Fruit fly (Drosophila melanogaster) whole organism, prepupa: ENCODE measurements around the gene CG14007.
A peak's percentile ranks its signal among the peaks of the same experiment; 100 is the strongest.

Experiments
- CG10631 ChIP-seq: fragments of 200-800 bp; sonication (Bioruptor generic); optimal IDR thresholded peaks from 2 replicates; lab custom pipeline; 2016; ENCODE audit warnings: missing biosample characterization, missing genetic modification characterization
- CG10669 ChIP-seq: fragments of 200-800 bp; sonication (Bioruptor generic); optimal IDR thresholded peaks from 3 replicates; lab custom pipeline; 2018; ENCODE audit warnings: missing biosample characterization, mild to moderate bottlenecking, missing genetic modification characterization, moderate library complexity
- CG11294 ChIP-seq: fragments of 200-800 bp; sonication (Bioruptor generic); IDR thresholded peaks from 2 replicates; pipeline ENCODE4 v1.3.6; 2022; ENCODE audit warnings: missing biosample characterization, missing genetic modification characterization
- CG11762 ChIP-seq: fragments of 200-800 bp; sonication (Bioruptor generic); optimal IDR thresholded peaks from 3 replicates; lab custom pipeline; 2016; ENCODE audit warnings: missing biosample characterization, missing genetic modification characterization; ENCODE audit not compliant: insufficient read depth
- CG1621 ChIP-seq: fragments of 200-800 bp; sonication (Bioruptor generic); optimal IDR thresholded peaks from 3 replicates; lab custom pipeline; 2018; ENCODE audit warnings: missing biosample characterization, mild to moderate bottlenecking, missing genetic modification characterization
- CG16779 ChIP-seq: fragments of 200-800 bp; sonication (Bioruptor generic); optimal IDR thresholded peaks from 3 replicates; lab custom pipeline; 2017; ENCODE audit warnings: missing biosample characterization, mild to moderate bottlenecking, missing genetic modification characterization
- CG3032 ChIP-seq: fragments of 200-800 bp; optimal IDR thresholded peaks from 2 replicates; lab custom pipeline; 2019; ENCODE audit warnings: missing biosample characterization, mild to moderate bottlenecking, missing genetic modification characterization, moderate library complexity
- CG31627 ChIP-seq: fragments of 200-800 bp; sonication (Bioruptor generic); optimal IDR thresholded peaks from 3 replicates; lab custom pipeline; 2016; ENCODE audit warnings: missing biosample characterization, missing genetic modification characterization
- CG32006 ChIP-seq: fragments of 200-800 bp; sonication (Bioruptor generic); optimal IDR thresholded peaks from 3 replicates; lab custom pipeline; 2017; ENCODE audit warnings: missing biosample characterization, mild to moderate bottlenecking, missing genetic modification characterization
- CG3919 ChIP-seq: fragments of 200-800 bp; sonication (Bioruptor generic); optimal IDR thresholded peaks from 3 replicates; lab custom pipeline; 2016; ENCODE audit warnings: missing biosample characterization, missing genetic modification characterization
- CG4318 ChIP-seq: fragments of 200-800 bp; sonication (Bioruptor generic); optimal IDR thresholded peaks from 3 replicates; lab custom pipeline; 2017; ENCODE audit warnings: missing biosample characterization, mild to moderate bottlenecking, missing genetic modification characterization
- CG6163 ChIP-seq: fragments of 200-800 bp; sonication (Bioruptor generic); IDR thresholded peaks from 3 replicates; pipeline ENCODE4 v1.3.6; 2022; ENCODE audit warnings: missing biosample characterization, missing genetic modification characterization
- CG6276 ChIP-seq: fragments of 200-800 bp; sonication (Bioruptor generic); optimal IDR thresholded peaks from 2 replicates; lab custom pipeline; 2017; ENCODE audit warnings: missing biosample characterization, mild to moderate bottlenecking, missing genetic modification characterization
- CG6792 ChIP-seq: fragments of 200-800 bp; sonication (Bioruptor generic); optimal IDR thresholded peaks from 3 replicates; lab custom pipeline; 2016; ENCODE audit warnings: missing biosample characterization, missing genetic modification characterization
- CG6808 ChIP-seq: fragments of 200-800 bp; sonication (Bioruptor generic); optimal IDR thresholded peaks from 3 replicates; lab custom pipeline; 2017; ENCODE audit warnings: missing biosample characterization, missing genetic modification characterization, mild to moderate bottlenecking, moderate library complexity, missing genetic modification reagents
- CG6854 ChIP-seq: fragments of 200-800 bp; sonication (Bioruptor generic); optimal IDR thresholded peaks from 2 replicates; lab custom pipeline; 2017; ENCODE audit warnings: missing biosample characterization, mild to moderate bottlenecking, missing genetic modification characterization
- CG7368 ChIP-seq: fragments of 200-800 bp; sonication (Bioruptor generic); optimal IDR thresholded peaks from 3 replicates; lab custom pipeline; 2016; ENCODE audit warnings: missing biosample characterization, missing genetic modification characterization
- CG8119 ChIP-seq: fragments of 200-800 bp; sonication (Bioruptor generic); IDR thresholded peaks from 3 replicates; pipeline ENCODE4 v1.3.6; 2022; ENCODE audit warnings: missing biosample characterization, missing genetic modification characterization
- CG8319 ChIP-seq: fragments of 200-800 bp; sonication (Bioruptor generic); optimal IDR thresholded peaks from 3 replicates; lab custom pipeline; 2016; ENCODE audit warnings: missing biosample characterization, missing genetic modification characterization
- CG8632 ChIP-seq: fragments of 200-800 bp; sonication (Bioruptor generic); optimal IDR thresholded peaks from 3 replicates; lab custom pipeline; 2016; ENCODE audit warnings: missing biosample characterization, missing genetic modification characterization
- CG9139 ChIP-seq: fragments of 200-800 bp; sonication (Bioruptor generic); optimal IDR thresholded peaks from 3 replicates; lab custom pipeline; 2017; ENCODE audit warnings: missing biosample characterization, mild to moderate bottlenecking, missing genetic modification characterization
- Eip75B ChIP-seq: fragments of 200-800 bp; sonication (Bioruptor generic); optimal IDR thresholded peaks from 3 replicates; lab custom pipeline; 2016; ENCODE audit warnings: missing biosample characterization, missing genetic modification characterization
- Eip78C ChIP-seq: fragments of 200-800 bp; sonication (Bioruptor generic); peaks from one replicate; lab custom pipeline; 2016; ENCODE audit warnings: missing biosample characterization, missing genetic modification characterization
- Eip93F ChIP-seq: fragments of 200-800 bp; sonication (Bioruptor generic); optimal IDR thresholded peaks from 2 replicates; lab custom pipeline; 2016; ENCODE audit warnings: missing biosample characterization, mild to moderate bottlenecking, missing genetic modification characterization
- Ets96B ChIP-seq: fragments of 200-800 bp; optimal IDR thresholded peaks from 2 replicates; lab custom pipeline; 2019; ENCODE audit warnings: missing biosample characterization, mild to moderate bottlenecking, missing genetic modification characterization, moderate library complexity
- Hr38 ChIP-seq: sonication (Bioruptor generic); optimal IDR thresholded peaks from 2 replicates; lab custom pipeline; 2016; ENCODE audit warnings: missing biosample characterization, missing genetic modification characterization
- Hr39 ChIP-seq: fragments of 200-800 bp; sonication (Bioruptor generic); optimal IDR thresholded peaks from 2 replicates; lab custom pipeline; 2016; ENCODE audit warnings: missing biosample characterization, missing genetic modification characterization
- Hr4 ChIP-seq: fragments of 200-800 bp; sonication (Bioruptor generic); optimal IDR thresholded peaks from 3 replicates; lab custom pipeline; 2016; ENCODE audit warnings: missing biosample characterization, missing genetic modification characterization
- Lpt ChIP-seq: fragments of 200-800 bp; sonication (Bioruptor generic); optimal IDR thresholded peaks from 3 replicates; lab custom pipeline; 2016; ENCODE audit warnings: missing biosample characterization, missing genetic modification characterization
- Met ChIP-seq: fragments of 200-800 bp; sonication (Bioruptor generic); optimal IDR thresholded peaks from 3 replicates; lab custom pipeline; 2016; ENCODE audit warnings: missing biosample characterization, missing genetic modification characterization
- OdsH ChIP-seq: fragments of 200-800 bp; sonication (Bioruptor generic); optimal IDR thresholded peaks from 3 replicates; lab custom pipeline; 2016; ENCODE audit warnings: missing biosample characterization, missing genetic modification characterization
- Smox ChIP-seq: fragments of 200-800 bp; sonication (Bioruptor generic); optimal IDR thresholded peaks from 3 replicates; lab custom pipeline; 2016; ENCODE audit warnings: missing biosample characterization, missing genetic modification characterization
- Sox102F ChIP-seq: fragments of 200-800 bp; sonication (Bioruptor generic); optimal IDR thresholded peaks from 2 replicates; lab custom pipeline; 2016; ENCODE audit warnings: missing biosample characterization, mild to moderate bottlenecking, missing genetic modification characterization
- Sox15 ChIP-seq: fragments of 200-800 bp; sonication (Bioruptor generic); optimal IDR thresholded peaks from 3 replicates; lab custom pipeline; 2016; ENCODE audit warnings: missing biosample characterization, missing genetic modification characterization
- achi ChIP-seq: fragments of 200-800 bp; sonication (Bioruptor generic); optimal IDR thresholded peaks from 3 replicates; lab custom pipeline; 2016; ENCODE audit warnings: missing biosample characterization, missing genetic modification characterization
- acj6 ChIP-seq: fragments of 200-800 bp; sonication (Bioruptor generic); optimal IDR thresholded peaks from 3 replicates; lab custom pipeline; 2016; ENCODE audit warnings: missing biosample characterization, missing genetic modification characterization
- cyc ChIP-seq: fragments of 200-800 bp; sonication (Bioruptor generic); optimal IDR thresholded peaks from 3 replicates; lab custom pipeline; 2016; ENCODE audit warnings: missing biosample characterization, missing genetic modification characterization
- dac ChIP-seq: fragments of 200-800 bp; sonication (Bioruptor generic); optimal IDR thresholded peaks from 2 replicates; lab custom pipeline; 2017; ENCODE audit warnings: missing biosample characterization, mild to moderate bottlenecking, missing genetic modification characterization
- dsx ChIP-seq: fragments of 200-800 bp; optimal IDR thresholded peaks from 3 replicates; lab custom pipeline; 2019; ENCODE audit warnings: missing biosample characterization, mild to moderate bottlenecking, missing genetic modification characterization, moderate library complexity; ENCODE audit not compliant: poor library complexity, severe bottlenecking
- eg ChIP-seq: fragments of 200-800 bp; sonication (Bioruptor generic); IDR thresholded peaks from 3 replicates; pipeline ENCODE4 v1.3.6; 2022; ENCODE audit warnings: missing biosample characterization, missing genetic modification characterization
- fd59A ChIP-seq: fragments of 200-800 bp; sonication (Bioruptor generic); optimal IDR thresholded peaks from 2 replicates; lab custom pipeline; 2017; ENCODE audit warnings: missing biosample characterization, mild to moderate bottlenecking, missing genetic modification characterization, missing genetic modification reagents
- fd85E ChIP-seq: fragments of 200-800 bp; sonication (Bioruptor generic); optimal IDR thresholded peaks from 3 replicates; lab custom pipeline; 2016; ENCODE audit warnings: missing biosample characterization, missing genetic modification characterization
- fkh ChIP-seq: fragments of 200-800 bp; sonication (Bioruptor generic); optimal IDR thresholded peaks from 3 replicates; lab custom pipeline; 2017; ENCODE audit warnings: missing biosample characterization, mild to moderate bottlenecking, missing genetic modification characterization, moderate library complexity
- lz ChIP-seq: fragments of 200-800 bp; sonication (Bioruptor generic); optimal IDR thresholded peaks from 3 replicates; lab custom pipeline; 2016; ENCODE audit warnings: missing biosample characterization, missing genetic modification characterization
- net ChIP-seq: fragments of 200-800 bp; sonication (Bioruptor generic); optimal IDR thresholded peaks from 3 replicates; lab custom pipeline; 2016; ENCODE audit warnings: missing biosample characterization, missing genetic modification characterization
- pdm3 ChIP-seq: fragments of 200-800 bp; sonication (Bioruptor generic); optimal IDR thresholded peaks from 3 replicates; lab custom pipeline; 2016; ENCODE audit warnings: missing biosample characterization, missing genetic modification characterization
- salr ChIP-seq, 2 experiments: fragments of 200-800 bp; sonication (Bioruptor generic); optimal IDR thresholded peaks; 3 replicates each; lab custom pipeline; 2016 to 2018; ENCODE audit warnings: missing biosample characterization in 2 of 2, missing genetic modification characterization in 2 of 2, mild to moderate bottlenecking in 1 of 2
- spab ChIP-seq: fragments of 200-800 bp; sonication (Bioruptor generic); optimal IDR thresholded peaks from 2 replicates; lab custom pipeline; 2017; ENCODE audit warnings: missing biosample characterization, mild to moderate bottlenecking, missing genetic modification characterization, missing genetic modification reagents
- ss ChIP-seq, 2 experiments: fragments of 200-800 bp; sonication (Bioruptor generic); optimal IDR thresholded peaks; 2 replicates in 1 of 2; 3 replicates in 1 of 2; lab custom pipeline; 2017 to 2018; ENCODE audit warnings: mild to moderate bottlenecking in 2 of 2, missing biosample characterization in 2 of 2, missing genetic modification characterization in 2 of 2, moderate library complexity in 1 of 2
- svp ChIP-seq: fragments of 200-800 bp; sonication (Bioruptor generic); peaks from one replicate; lab custom pipeline; 2016; ENCODE audit warnings: missing biosample characterization, missing genetic modification characterization
- topi ChIP-seq: fragments of 200-800 bp; sonication (Bioruptor generic); optimal IDR thresholded peaks from 3 replicates; lab custom pipeline; 2016; ENCODE audit warnings: missing biosample characterization, missing genetic modification characterization
- vri ChIP-seq: fragments of 200-800 bp; sonication (Bioruptor generic); optimal IDR thresholded peaks from 3 replicates; lab custom pipeline; 2016; ENCODE audit warnings: missing biosample characterization, mild to moderate bottlenecking, missing genetic modification characterization

CG14007 gene

dm6 chr2L:5743537-5744148 lies 27.2 kb upstream of the CG14007 start:
- TF ChIP-seq spab, result no peak
- TF ChIP-seq OdsH (GFP tag; lab: Kevin White, UChicago), result peak; percentile 50
- TF ChIP-seq Sox15, result peak; percentile 12
- no peak for TF ChIP-seq CG11294 (GFP tag; lab: Robert Waterston, UW)
- no peak for TF ChIP-seq dac
- TF ChIP-seq eg (GFP tag; lab: Robert Waterston, UW), result peak; percentile 57; the same call in 2 of the 3 replicates
- peak; percentile 38 for TF ChIP-seq net (GFP tag; lab: Kevin White, UChicago)
- no peak for TF ChIP-seq CG1621 (tag; lab: Kevin White, UChicago)
- TF ChIP-seq Hr38 (GFP tag; lab: Kevin White, UChicago), result no peak
- TF ChIP-seq CG6276, result peak; percentile 40
- TF ChIP-seq CG3919 (GFP tag; lab: Kevin White, UChicago), result peak; percentile 56
- TF ChIP-seq CG10631 (GFP tag; lab: Kevin White, UChicago), result peak; percentile 22
- TF ChIP-seq CG8319 (GFP tag; lab: Kevin White, UChicago), result no peak
- TF ChIP-seq CG6792 (GFP tag; lab: Kevin White, UChicago), result no peak
- TF ChIP-seq pdm3 (GFP tag; lab: Kevin White, UChicago), result peak; percentile 56
- no peak for TF ChIP-seq CG6808 (GFP tag; lab: Kevin White, UChicago)
- TF ChIP-seq Eip78C (GFP tag; lab: Kevin White, UChicago), result peak; percentile 88
- no peak for TF ChIP-seq CG6854 (GFP tag; lab: Kevin White, UChicago)
- TF ChIP-seq dsx, result no peak
- peak; percentile 74 for TF ChIP-seq CG6163 (GFP tag; lab: Robert Waterston, UW)
- TF ChIP-seq Eip93F, result no peak
- peak; percentile 9 for TF ChIP-seq CG10669 (GFP tag; lab: Kevin White, UChicago)
- peak; percentile 5 for TF ChIP-seq acj6 (GFP tag; lab: Kevin White, UChicago)
- TF ChIP-seq topi (GFP tag; lab: Kevin White, UChicago), result peak; percentile 51
- TF ChIP-seq CG16779 (tag; lab: Kevin White, UChicago), result no peak
- TF ChIP-seq CG31627 (GFP tag; lab: Kevin White, UChicago), result peak; percentile 30
- TF ChIP-seq ss (GFP tag; optimal IDR thresholded peaks at IDR 0.05; lab: Kevin White, UChicago), result no peak
- TF ChIP-seq Hr39 (GFP tag; lab: Kevin White, UChicago), result peak; percentile 27
- peak; percentile 13 for TF ChIP-seq CG3032 (tag; lab: Kevin White, UChicago)
- TF ChIP-seq Lpt (GFP tag; lab: Kevin White, UChicago), result peak; percentile 36
- TF ChIP-seq svp (GFP tag; lab: Kevin White, UChicago), result peak; percentile 26
- TF ChIP-seq Met (GFP tag; lab: Kevin White, UChicago), result peak; percentile 28
- TF ChIP-seq Sox102F (GFP tag; lab: Kevin White, UChicago), result peak; percentile 18
- TF ChIP-seq cyc (GFP tag; lab: Kevin White, UChicago), result peak; percentile 8
- TF ChIP-seq Ets96B (tag; lab: Kevin White, UChicago), result peak; percentile 28
- TF ChIP-seq CG8632 (GFP tag; lab: Kevin White, UChicago), result peak; percentile 18
- peak; percentile 37 for TF ChIP-seq CG7368
- TF ChIP-seq vri (GFP tag; lab: Kevin White, UChicago), result no peak
- TF ChIP-seq salr (GFP tag; optimal IDR thresholded peaks at IDR 0.05; lab: Kevin White, UChicago), result no peak
- TF ChIP-seq Hr4 (GFP tag; lab: Kevin White, UChicago), result peak; percentile 65
- TF ChIP-seq CG11762 (GFP tag; lab: Kevin White, UChicago), result no peak
- peak; percentile 40 for TF ChIP-seq Smox (GFP tag; lab: Kevin White, UChicago)
- TF ChIP-seq CG32006 (GFP tag; lab: Kevin White, UChicago), result peak; percentile 52
- TF ChIP-seq fkh, result no peak
- TF ChIP-seq CG9139 (GFP tag; lab: Kevin White, UChicago), result no peak
- peak; percentile 28 for TF ChIP-seq achi (GFP tag; lab: Kevin White, UChicago)
- peak; percentile 32 for TF ChIP-seq Eip75B (GFP tag; lab: Kevin White, UChicago)
- TF ChIP-seq fd85E (GFP tag; lab: Kevin White, UChicago), result no peak
- no peak for TF ChIP-seq CG4318 (GFP tag; lab: Kevin White, UChicago)
- no peak for TF ChIP-seq fd59A
- TF ChIP-seq CG8119 (GFP tag; lab: Robert Waterston, UW), result 0 out of 3 replicates have a peak, but pooled peaks have one; percentile 40
- TF ChIP-seq lz (GFP tag; lab: Kevin White, UChicago), result peak; percentile 49
